Fruit fly (Drosophila melanogaster) whole organism, embryonic: ENCODE results near the gene Efr.
A peak's percentile ranks its signal among the peaks of the same experiment; 100 is the strongest.

ENCODE experiments used
- B-H2 ChIP-seq: fragments of 200-800 bp; sonication (Bioruptor generic); optimal IDR thresholded peaks from 2 replicates; lab custom pipeline; 2018; ENCODE audit warnings: missing biosample characterization, mild to moderate bottlenecking, missing genetic modification characterization
- CG1024 ChIP-seq: fragments of 200-800 bp; sonication (Bioruptor generic); IDR thresholded peaks from 2 replicates; pipeline ENCODE4 v1.3.6; 2022; ENCODE audit warnings: missing biosample characterization, missing genetic modification characterization
- CG11696 ChIP-seq: fragments of 200-800 bp; sonication (Bioruptor generic); IDR thresholded peaks from 2 replicates; pipeline ENCODE4 v1.3.6; 2022; ENCODE audit warnings: missing biosample characterization, missing genetic modification characterization
- CG13123 ChIP-seq: fragments of 200-800 bp; sonication (Bioruptor generic); optimal IDR thresholded peaks from 2 replicates; lab custom pipeline; 2016; ENCODE audit warnings: missing biosample characterization, missing genetic modification characterization
- CG13775 ChIP-seq: fragments of 200-800 bp; sonication (Bioruptor generic); optimal IDR thresholded peaks from 3 replicates; lab custom pipeline; 2017; ENCODE audit warnings: missing biosample characterization, mild to moderate bottlenecking, missing genetic modification characterization
- CG16863 ChIP-seq: fragments of 200-800 bp; sonication (Bioruptor generic); optimal IDR thresholded peaks from 3 replicates; lab custom pipeline; 2016; ENCODE audit warnings: missing biosample characterization, missing genetic modification characterization
- CG18599 ChIP-seq: fragments of 200-800 bp; sonication (Bioruptor generic); optimal IDR thresholded peaks from 3 replicates; lab custom pipeline; 2017; ENCODE audit warnings: missing biosample characterization, missing genetic modification characterization, mild to moderate bottlenecking, moderate library complexity, missing genetic modification reagents
- CG3838 ChIP-seq: fragments of 200-800 bp; sonication (Bioruptor generic); optimal IDR thresholded peaks from 3 replicates; lab custom pipeline; 2016; ENCODE audit warnings: missing biosample characterization, missing genetic modification characterization
- CG4707 ChIP-seq: fragments of 200-800 bp; sonication (Bioruptor generic); optimal IDR thresholded peaks from 2 replicates; lab custom pipeline; 2018; ENCODE audit warnings: missing biosample characterization, mild to moderate bottlenecking, missing genetic modification characterization, moderate library complexity
- CG5180 ChIP-seq: fragments of 200-800 bp; sonication (Bioruptor generic); optimal IDR thresholded peaks from 3 replicates; lab custom pipeline; 2017; ENCODE audit warnings: missing biosample characterization, missing genetic modification characterization, mild to moderate bottlenecking, moderate library complexity, missing genetic modification reagents
- CG6813 ChIP-seq: fragments of 200-800 bp; sonication (Bioruptor generic); optimal IDR thresholded peaks from 2 replicates; lab custom pipeline; 2017; ENCODE audit warnings: missing biosample characterization, missing genetic modification characterization, mild to moderate bottlenecking, moderate library complexity, missing genetic modification reagents
- CG7839 ChIP-seq: fragments of 200-800 bp; sonication (Bioruptor generic); optimal IDR thresholded peaks from 3 replicates; lab custom pipeline; 2018; ENCODE audit warnings: missing biosample characterization, mild to moderate bottlenecking, missing genetic modification characterization, moderate library complexity
- CG8359 ChIP-seq: fragments of 200-800 bp; sonication (Bioruptor generic); optimal IDR thresholded peaks from 2 replicates; lab custom pipeline; 2017; ENCODE audit warnings: missing biosample characterization, mild to moderate bottlenecking, missing genetic modification characterization, borderline replicate concordance
- CG8388 ChIP-seq: fragments of 200-800 bp; sonication (Bioruptor generic); optimal IDR thresholded peaks from 2 replicates; lab custom pipeline; 2019; ENCODE audit warnings: missing biosample characterization, mild to moderate bottlenecking, missing genetic modification characterization, moderate library complexity
- CG8765 ChIP-seq: fragments of 200-800 bp; sonication (Bioruptor generic); IDR thresholded peaks from 2 replicates; pipeline ENCODE4 v1.3.6; 2022; ENCODE audit warnings: missing biosample characterization, missing genetic modification characterization
- CkIIα-i1 ChIP-seq: fragments of 200-800 bp; sonication (Bioruptor generic); IDR thresholded peaks from 2 replicates; pipeline ENCODE4 v1.3.6; 2022; ENCODE audit warnings: missing biosample characterization, missing genetic modification characterization
- Dfd ChIP-seq, 2 experiments: fragments of >200 bp; optimal IDR thresholded peaks; 2 replicates each; lab custom pipeline; 2017; ENCODE audit warnings: missing biosample characterization in 2 of 2, missing genetic modification characterization in 2 of 2
- Doc2 ChIP-seq: fragments of 200-800 bp; sonication (Bioruptor generic); IDR thresholded peaks from 2 replicates; pipeline ENCODE4 v1.3.6; 2022; ENCODE audit warnings: missing biosample characterization, missing genetic modification characterization
- Dp ChIP-seq: fragments of 200-800 bp; sonication (Bioruptor generic); optimal IDR thresholded peaks from 2 replicates; lab custom pipeline; 2018; ENCODE audit warnings: missing biosample characterization, mild to moderate bottlenecking, missing genetic modification characterization, moderate library complexity
- HLHmδ ChIP-seq: fragments of 200-800 bp; sonication (Bioruptor generic); optimal IDR thresholded peaks from 2 replicates; lab custom pipeline; 2018; ENCODE audit warnings: missing biosample characterization, mild to moderate bottlenecking, missing genetic modification characterization, moderate library complexity
- HmgD ChIP-seq: fragments of 200-800 bp; sonication (Bioruptor generic); optimal IDR thresholded peaks from 3 replicates; lab custom pipeline; 2016; ENCODE audit warnings: missing biosample characterization, missing genetic modification characterization
- Hr51 ChIP-seq, 2 experiments: fragments of 200-800 bp; sonication (Bioruptor generic); optimal IDR thresholded peaks; 2 replicates in 1 of 2; 3 replicates in 1 of 2; lab custom pipeline; 2016 to 2018; ENCODE audit warnings: missing biosample characterization in 2 of 2, missing genetic modification characterization in 2 of 2, mild to moderate bottlenecking in 1 of 2, moderate library complexity in 1 of 2
- Lpt ChIP-seq: fragments of >200 bp; optimal IDR thresholded peaks from 2 replicates; lab custom pipeline; 2018; ENCODE audit warnings: missing biosample characterization, missing genetic modification characterization
- NC2α ChIP-seq: fragments of 200-800 bp; sonication (Bioruptor generic); optimal IDR thresholded peaks from 2 replicates; lab custom pipeline; 2016; ENCODE audit warnings: missing biosample characterization, missing genetic modification characterization
- Optix ChIP-seq: fragments of 200-800 bp; sonication (Bioruptor generic); IDR thresholded peaks from 3 replicates; pipeline ENCODE4 v1.3.6; 2022; ENCODE audit warnings: missing biosample characterization, missing genetic modification characterization
- Ptx1 ChIP-seq: fragments of 200-800 bp; sonication (Bioruptor generic); IDR thresholded peaks from 2 replicates; pipeline ENCODE4 v1.3.6; 2022; ENCODE audit warnings: missing biosample characterization, missing genetic modification characterization
- Rx ChIP-seq: fragments of 200-800 bp; sonication (Bioruptor generic); IDR thresholded peaks from 2 replicates; pipeline ENCODE4 v1.3.6; 2022; ENCODE audit warnings: missing biosample characterization, missing genetic modification characterization
- Usf ChIP-seq: fragments of 200-800 bp; sonication (Bioruptor generic); optimal IDR thresholded peaks from 2 replicates; lab custom pipeline; 2017; ENCODE audit warnings: missing genotype, missing biosample characterization, missing genetic modification characterization
- Xrp1 ChIP-seq: fragments of 200-800 bp; sonication (Bioruptor generic); IDR thresholded peaks from 2 replicates; pipeline ENCODE4 v1.3.6; 2022; ENCODE audit warnings: missing biosample characterization, missing genetic modification characterization
- ase ChIP-seq: fragments of 200-800 bp; sonication (Bioruptor generic); IDR thresholded peaks from 3 replicates; pipeline ENCODE4 v1.3.6; 2022; ENCODE audit warnings: missing biosample characterization, missing genetic modification characterization
- az2 ChIP-seq: fragments of 200-800 bp; sonication (Bioruptor generic); optimal IDR thresholded peaks from 3 replicates; lab custom pipeline; 2016; ENCODE audit warnings: missing biosample characterization, missing genetic modification characterization
- bcd ChIP-seq: fragments of 200-800 bp; sonication (Bioruptor generic); optimal IDR thresholded peaks from 2 replicates; lab custom pipeline; 2017; ENCODE audit warnings: missing biosample characterization, mild to moderate bottlenecking, missing genetic modification characterization
- chinmo ChIP-seq: fragments of 200-800 bp; sonication (Bioruptor generic); IDR thresholded peaks from 4 replicates; pipeline ENCODE4 v1.3.6; 2022; ENCODE audit warnings: missing biosample characterization, missing genetic modification characterization; ENCODE audit not compliant: partially characterized antibody
- dan ChIP-seq: fragments of 200-800 bp; sonication (Bioruptor generic); IDR thresholded peaks from 2 replicates; pipeline ENCODE4 v1.3.6; 2022; ENCODE audit warnings: missing biosample characterization, missing genetic modification characterization
- dpn ChIP-seq, 2 experiments: fragments of 200-800 bp; sonication (Bioruptor generic); optimal IDR thresholded peaks; 3 replicates each; lab custom pipeline; 2016; ENCODE audit warnings: missing biosample characterization in 2 of 2, missing genetic modification characterization in 2 of 2
- fd64A ChIP-seq: fragments of 200-800 bp; sonication (Bioruptor generic); optimal IDR thresholded peaks from 3 replicates; lab custom pipeline; 2018; ENCODE audit warnings: missing biosample characterization, mild to moderate bottlenecking, missing genetic modification characterization
- ftz-f1 ChIP-seq: fragments of 200-800 bp; sonication (Bioruptor generic); optimal IDR thresholded peaks from 2 replicates; lab custom pipeline; 2016; ENCODE audit warnings: missing biosample characterization, missing genetic modification characterization
- fu2 ChIP-seq: fragments of 200-800 bp; sonication (Bioruptor generic); optimal IDR thresholded peaks from 2 replicates; lab custom pipeline; 2016; ENCODE audit warnings: missing biosample characterization, missing genetic modification characterization
- gce ChIP-seq: fragments of 200-800 bp; sonication (Bioruptor generic); IDR thresholded peaks from 3 replicates; pipeline ENCODE4 v1.3.6; 2022; ENCODE audit warnings: missing biosample characterization, missing genetic modification characterization
- gro ChIP-seq: fragments of 200-800 bp; sonication (Bioruptor generic); optimal IDR thresholded peaks from 2 replicates; lab custom pipeline; 2016; ENCODE audit warnings: missing biosample characterization, missing genetic modification characterization
- gsb ChIP-seq: fragments of 200-800 bp; sonication (Bioruptor generic); IDR thresholded peaks from 2 replicates; pipeline ENCODE4 v1.3.6; 2022; ENCODE audit warnings: missing biosample characterization, missing genetic modification characterization
- gsb-n ChIP-seq: fragments of 200-800 bp; sonication (Bioruptor generic); optimal IDR thresholded peaks from 3 replicates; lab custom pipeline; 2018; ENCODE audit warnings: missing biosample characterization, mild to moderate bottlenecking, missing genetic modification characterization
- gt ChIP-seq: fragments of 200-800 bp; sonication (Bioruptor generic); IDR thresholded peaks from 2 replicates; pipeline ENCODE4 v1.3.6; 2022; ENCODE audit warnings: missing biosample characterization, missing genetic modification characterization
- inv ChIP-seq: fragments of 200-800 bp; sonication (Bioruptor generic); IDR thresholded peaks from 2 replicates; pipeline ENCODE4 v1.3.6; 2022; ENCODE audit warnings: missing biosample characterization, missing genetic modification characterization; ENCODE audit not compliant: partially characterized antibody
- lbe ChIP-seq: fragments of 200-800 bp; sonication (Bioruptor generic); optimal IDR thresholded peaks from 2 replicates; lab custom pipeline; 2016; ENCODE audit warnings: missing biosample characterization, mild to moderate bottlenecking, missing genetic modification characterization
- rib ChIP-seq: fragments of 200-800 bp; sonication (Bioruptor generic); IDR thresholded peaks from 2 replicates; pipeline ENCODE4 v1.3.6; 2022; ENCODE audit warnings: missing biosample characterization, missing genetic modification characterization
- sens-2 ChIP-seq: fragments of 200-800 bp; sonication (Bioruptor generic); IDR thresholded peaks from 2 replicates; pipeline ENCODE4 v1.3.6; 2022; ENCODE audit warnings: missing biosample characterization, missing genetic modification characterization
- slbo ChIP-seq: fragments of 200-800 bp; sonication (Bioruptor generic); IDR thresholded peaks from 2 replicates; pipeline ENCODE4 v1.3.6; 2022; ENCODE audit warnings: missing biosample characterization, missing genetic modification characterization
- sqz ChIP-seq: fragments of 200-800 bp; sonication (Bioruptor generic); optimal IDR thresholded peaks from 3 replicates; lab custom pipeline; 2018; ENCODE audit warnings: missing biosample characterization, mild to moderate bottlenecking, missing genetic modification characterization
- unc-4 ChIP-seq: fragments of 200-800 bp; sonication (Bioruptor generic); IDR thresholded peaks from 2 replicates; pipeline ENCODE4 v1.3.6; 2022; ENCODE audit warnings: missing biosample characterization, missing genetic modification characterization; ENCODE audit not compliant: partially characterized antibody
- vvl ChIP-seq: fragments of 200-800 bp; sonication (Bioruptor generic); IDR thresholded peaks from 2 replicates; pipeline ENCODE4 v1.3.6; 2022; ENCODE audit warnings: missing biosample characterization, missing genetic modification characterization
- wor ChIP-seq: fragments of 200-800 bp; sonication (Bioruptor generic); IDR thresholded peaks from 2 replicates; pipeline ENCODE4 v1.3.6; 2022; ENCODE audit warnings: missing biosample characterization, missing genetic modification characterization

The Efr gene

dm6 chrX:6179428-6179827 lies 40.3 kb upstream of the Efr start (continued):
- TF ChIP-seq fd64A (GFP tag; lab: Kevin White, UChicago) = no peak
- TF ChIP-seq gsb (GFP tag; lab: Robert Waterston, UW) = no peak
- no peak for TF ChIP-seq Dfd (GFP tag; optimal IDR thresholded peaks at IDR 0.05; lab: Kevin White, UChicago)
- peak; percentile 39; the same call in 1 of the 2 replicates for TF ChIP-seq Xrp1 (GFP tag; lab: Robert Waterston, UW)
- TF ChIP-seq NC2α (GFP tag; lab: Kevin White, UChicago) = no peak
- TF ChIP-seq vvl = peak; percentile 74
- no peak for TF ChIP-seq lbe (GFP tag; lab: Kevin White, UChicago)
- TF ChIP-seq gce (GFP tag; lab: Robert Waterston, UW) = no peak
- TF ChIP-seq CG1024 (GFP tag; lab: Robert Waterston, UW) = no peak
- TF ChIP-seq Usf (GFP tag; lab: Kevin White, UChicago) = no peak
- no peak for TF ChIP-seq chinmo (GFP tag; lab: Robert Waterston, UW)
- peak; percentile 29 for TF ChIP-seq bcd (GFP tag; lab: Kevin White, UChicago)
- no peak for TF ChIP-seq gsb-n
- TF ChIP-seq Doc2 = no peak
- TF ChIP-seq ftz-f1 = no peak
- TF ChIP-seq CG4707 = no peak
- no peak for TF ChIP-seq CG5180 (GFP tag; lab: Kevin White, UChicago)
- no peak for TF ChIP-seq sqz (GFP tag; lab: Kevin White, UChicago)
- TF ChIP-seq Rx (GFP tag; lab: Robert Waterston, UW) = peak; percentile 66
- peak; percentile 49 for TF ChIP-seq slbo
- no peak for TF ChIP-seq Dp (GFP tag; lab: Kevin White, UChicago)
- TF ChIP-seq CG8765 (GFP tag; lab: Robert Waterston, UW) = no peak
- peak in 1 of 2 experiments; percentile 59 for TF ChIP-seq dpn (GFP tag; optimal IDR thresholded peaks at IDR 0.05; lab: Kevin White, UChicago)
- no peak for TF ChIP-seq rib (GFP tag; lab: Robert Waterston, UW)
- TF ChIP-seq CG3838 = no peak
- TF ChIP-seq inv (GFP tag; lab: Robert Waterston, UW) = no peak
- TF ChIP-seq CG13775 = peak; percentile 15
- 0 out of 3 replicates have a peak, but pooled peaks have one; percentile 11 for TF ChIP-seq ase (GFP tag; lab: Robert Waterston, UW)
- TF ChIP-seq wor (GFP tag; lab: Robert Waterston, UW) = no peak
- TF ChIP-seq fu2 = no peak
- TF ChIP-seq CG13123 (GFP tag; lab: Kevin White, UChicago) = no peak
- no peak for TF ChIP-seq dan (GFP tag; lab: Robert Waterston, UW)
- TF ChIP-seq unc-4 = no peak
- peak; percentile 61 for TF ChIP-seq CG7839 (tag; lab: Kevin White, UChicago)
- TF ChIP-seq CG11696 (GFP tag; lab: Robert Waterston, UW) = no peak
- peak; percentile 1 for TF ChIP-seq CG6813 (GFP tag; lab: Kevin White, UChicago)
- TF ChIP-seq CG16863 = no peak
- TF ChIP-seq Hr51 (GFP tag; optimal IDR thresholded peaks at IDR 0.05; lab: Kevin White, UChicago) = peak in 1 of 2 experiments; percentile 34
- peak; percentile 58; the same call in 1 of the 2 replicates for TF ChIP-seq Ptx1 (GFP tag; lab: Robert Waterston, UW)
- peak; percentile 15 for TF ChIP-seq az2 (GFP tag; lab: Kevin White, UChicago)
- peak; percentile 14; the same call in 1 of the 2 replicates for TF ChIP-seq sens-2 (GFP tag; lab: Robert Waterston, UW)
- no peak for TF ChIP-seq CG8388
- TF ChIP-seq gro (GFP tag; lab: Kevin White, UChicago) = peak; percentile 27
- TF ChIP-seq gt (GFP tag; lab: Robert Waterston, UW) = no peak
- no peak for TF ChIP-seq CG8359 (GFP tag; lab: Kevin White, UChicago)
- no peak for TF ChIP-seq HmgD (GFP tag; lab: Kevin White, UChicago)
- TF ChIP-seq CG18599 (GFP tag; lab: Kevin White, UChicago) = peak; percentile 69
- TF ChIP-seq B-H2 = no peak
- no peak for TF ChIP-seq CkIIα-i1 (GFP tag; lab: Robert Waterston, UW)
- TF ChIP-seq HLHmδ (GFP tag; lab: Kevin White, UChicago) = no peak
- 0 out of 3 replicates have a peak, but pooled peaks have one; percentile 32 for TF ChIP-seq Optix (GFP tag; lab: Robert Waterston, UW)
- TF ChIP-seq Lpt (GFP tag; lab: Kevin White, UChicago) = no peak
